Fruit fly (Drosophila melanogaster): ENCODE results near the gene CG45067.

Gene CG45067

dm6 chr3L:3114367-3114766 is at the start of gene CG45067:
Gene CG45067 (minus strand): TSS chr3L:3114467.
- no peak for TF ChIP-seq CHES-1-like (GFP tag; optimal IDR thresholded peaks at IDR 0.05)
- TF ChIP-seq CG14014 (GFP tag; IDR thresholded peaks at IDR 0.05): no peak
- no peak for TF ChIP-seq Nf-YA (GFP tag; IDR thresholded peaks at IDR 0.05)
- no peak for TF ChIP-seq CG14860 (GFP tag; IDR thresholded peaks at IDR 0.05; ENCODE audit: partially characterized antibody)

DNA sequence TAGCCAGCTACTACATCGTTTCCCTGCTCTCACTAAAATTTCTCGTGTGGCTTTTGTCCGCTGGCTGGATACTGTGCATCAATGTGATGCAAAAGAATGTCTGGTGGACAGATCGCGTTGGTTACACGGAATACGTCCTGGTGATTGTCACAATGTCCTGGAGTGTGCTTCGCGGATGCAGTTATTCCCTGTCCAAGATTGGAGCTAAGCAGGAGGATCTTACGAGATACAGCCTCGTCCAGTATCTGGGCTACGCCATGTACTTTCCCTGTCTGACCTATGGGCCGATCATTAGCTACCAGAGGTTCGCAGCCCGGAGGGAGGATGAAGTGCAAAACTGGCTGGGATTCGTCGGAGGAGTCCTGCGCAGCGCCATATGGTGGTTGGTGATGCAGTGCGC is 48.3 kb upstream of the CG45067 start:
- TF ChIP-seq CHES-1-like (GFP tag; optimal IDR thresholded peaks at IDR 0.05) (no peak), HmgZ (tag; optimal IDR thresholded peaks at IDR 0.05) (no peak), Rfx (GFP tag; IDR thresholded peaks at IDR 0.05) (no peak), CG14441 (GFP tag; IDR thresholded peaks at IDR 0.05) (no peak), HLH54F (GFP tag; optimal IDR thresholded peaks at IDR 0.05) (no peak), Mrtf (GFP tag; IDR thresholded peaks at IDR 0.05) (no peak), ac (GFP tag; optimal IDR thresholded peaks at IDR 0.05) (no peak), CG9437 (GFP tag; optimal IDR thresholded peaks at IDR 0.05) (no peak), en (GFP tag; optimal IDR thresholded peaks at IDR 0.05) (no peak), CG7372 (GFP tag; IDR thresholded peaks at IDR 0.05) (no peak), CG2678 (tag; optimal IDR thresholded peaks at IDR 0.05) (no peak), bigmax (GFP tag; optimal IDR thresholded peaks at IDR 0.05) (no peak), mld (GFP tag; IDR thresholded peaks at IDR 0.05; ENCODE audit: partially characterized antibody) (no peak), Drgx (GFP tag; IDR thresholded peaks at IDR 0.05) (no peak), CG7786 (GFP tag; optimal IDR thresholded peaks at IDR 0.05) (no peak), D (optimal IDR thresholded peaks at IDR 0.05) (no peak), D (GFP tag; optimal IDR thresholded peaks at IDR 0.05) (no peak), dmrt11E (tag; optimal IDR thresholded peaks at IDR 0.05) (no peak), bowl (GFP tag; IDR thresholded peaks at IDR 0.05) (no peak), CG12659 (GFP tag; optimal IDR thresholded peaks at IDR 0.05) (no peak), lola (GFP tag; optimal IDR thresholded peaks at IDR 0.05) (no peak)

- no peak for TF ChIP-seq ranshi (GFP tag; IDR thresholded peaks at IDR 0.05)
- peak; percentile 10 for TF ChIP-seq zen (tag; optimal IDR thresholded peaks at IDR 0.05)
- no peak for TF ChIP-seq CkIIα-i1 (GFP tag; IDR thresholded peaks at IDR 0.05)
- peak; percentile 34 for TF ChIP-seq nerfin-1 (tag; optimal IDR thresholded peaks at IDR 0.05)
- TF ChIP-seq bbx (GFP tag; IDR thresholded peaks at IDR 0.05; ENCODE audit: partially characterized antibody): peak; percentile 45; the same call in 1 of the 2 replicates
- peak; percentile 65; the same call in 3 of the 4 replicates for TF ChIP-seq Dll (GFP tag; IDR thresholded peaks at IDR 0.05; ENCODE audit: partially characterized antibody)
- peak; percentile 79 for TF ChIP-seq Sry-δ (GFP tag; optimal IDR thresholded peaks at IDR 0.05)
- peak; percentile 48 for TF ChIP-seq amos (GFP tag; IDR thresholded peaks at IDR 0.05; ENCODE audit: partially characterized antibody)
- peak; percentile 11 for TF ChIP-seq trem (tag; optimal IDR thresholded peaks at IDR 0.05)
- TF ChIP-seq hbn (GFP tag; IDR thresholded peaks at IDR 0.05; ENCODE audit: partially characterized antibody): peak; percentile 55
- TF ChIP-seq BEAF-32 (GFP tag; optimal IDR thresholded peaks at IDR 0.05): peak; percentile 63
- peak; percentile 33 for TF ChIP-seq stwl (tag; optimal IDR thresholded peaks at IDR 0.05)
- TF ChIP-seq Dref (GFP tag; IDR thresholded peaks at IDR 0.05): peak; percentile 56
- peak; percentile 63 for TF ChIP-seq Scr (GFP tag; IDR thresholded peaks at IDR 0.05; ENCODE audit: partially characterized antibody)
- peak; percentile 27 for TF ChIP-seq pzg (GFP tag; optimal IDR thresholded peaks at IDR 0.05)
- 0 out of 3 replicates have a peak, but pooled peaks have one; percentile 35 for TF ChIP-seq CG16813 (GFP tag; IDR thresholded peaks at IDR 0.05; ENCODE audit: partially characterized antibody)
- TF ChIP-seq CG2678 (tag; optimal IDR thresholded peaks at IDR 0.05): no peak
- TF ChIP-seq lov (optimal IDR thresholded peaks at IDR 0.05): no peak
- TF ChIP-seq lov (GFP tag; IDR thresholded peaks at IDR 0.05): no peak
- no peak for TF ChIP-seq Deaf1 (tag; optimal IDR thresholded peaks at IDR 0.05)
- TF ChIP-seq CG15696 (tag; optimal IDR thresholded peaks at IDR 0.05): no peak
- peak; percentile 45 for TF ChIP-seq unc-4 (GFP tag; IDR thresholded peaks at IDR 0.05; ENCODE audit: partially characterized antibody)
- peak; percentile 34 for TF ChIP-seq YL-1 (GFP tag; optimal IDR thresholded peaks at IDR 0.05)
- TF ChIP-seq row (GFP tag; IDR thresholded peaks at IDR 0.05): 0 out of 3 replicates have a peak, but pooled peaks have one; percentile 16
- TF ChIP-seq CG13287 (GFP tag; IDR thresholded peaks at IDR 0.05; ENCODE audit: partially characterized antibody): peak; percentile 49
Measured at dm6 chr3L:3161968-3162367, 47.7 kb upstream of the CG45067 start, which contains the start of gene rasp. Gene rasp (plus strand): TSS chr3L:3162180.

Data from whole organism, embryonic.